Fruit fly (Drosophila melanogaster) whole organism, embryonic: Measurements from ENCODE around the gene mtTFB2.

ENCODE experiments used
- CG10565 ChIP-seq: fragments of 200-800 bp; sonication (Bioruptor generic); optimal IDR thresholded peaks from 3 replicates; lab custom pipeline; 2016; ENCODE audit warnings: missing biosample characterization, mild to moderate bottlenecking, missing genetic modification characterization
- CG12071 ChIP-seq: fragments of 200-800 bp; sonication (Bioruptor generic); optimal IDR thresholded peaks from 3 replicates; lab custom pipeline; 2018; ENCODE audit warnings: missing biosample characterization, mild to moderate bottlenecking, missing genetic modification characterization
- CG12942 ChIP-seq: fragments of 200-800 bp; sonication (Bioruptor generic); optimal IDR thresholded peaks from 3 replicates; lab custom pipeline; 2016; ENCODE audit warnings: missing biosample characterization, missing genetic modification characterization
- CG14014 ChIP-seq: fragments of 200-800 bp; sonication (Bioruptor generic); IDR thresholded peaks from 2 replicates; pipeline ENCODE4 v1.3.6; 2022; ENCODE audit warnings: missing biosample characterization, missing genetic modification characterization
- CG15073 ChIP-seq: fragments of 200-800 bp; sonication (Bioruptor generic); optimal IDR thresholded peaks from 2 replicates; lab custom pipeline; 2016; ENCODE audit warnings: missing biosample characterization, missing genetic modification characterization
- CG1603 ChIP-seq: fragments of 200-800 bp; sonication (Bioruptor generic); optimal IDR thresholded peaks from 2 replicates; lab custom pipeline; 2019; ENCODE audit warnings: missing biosample characterization, mild to moderate bottlenecking, missing genetic modification characterization, moderate library complexity
- CG1647 ChIP-seq: fragments of 200-800 bp; sonication (Bioruptor generic); optimal IDR thresholded peaks from 3 replicates; lab custom pipeline; 2016; ENCODE audit warnings: missing biosample characterization, missing genetic modification characterization
- CG17328 ChIP-seq: fragments of 200-800 bp; sonication (Bioruptor generic); IDR thresholded peaks from 2 replicates; pipeline ENCODE4 v1.3.6; 2022; ENCODE audit warnings: missing biosample characterization, missing genetic modification characterization
- CG2678 ChIP-seq: fragments of 200-800 bp; sonication (Bioruptor generic); optimal IDR thresholded peaks from 3 replicates; lab custom pipeline; 2019; ENCODE audit warnings: missing biosample characterization, mild to moderate bottlenecking, missing genetic modification characterization, moderate library complexity
- CG4820 ChIP-seq: fragments of 200-800 bp; sonication (Bioruptor generic); optimal IDR thresholded peaks from 3 replicates; lab custom pipeline; 2016; ENCODE audit warnings: missing biosample characterization, missing genetic modification characterization
- CG5180 ChIP-seq: fragments of 200-800 bp; sonication (Bioruptor generic); optimal IDR thresholded peaks from 3 replicates; lab custom pipeline; 2017; ENCODE audit warnings: missing biosample characterization, missing genetic modification characterization, mild to moderate bottlenecking, moderate library complexity, missing genetic modification reagents
- CG5245 ChIP-seq: fragments of 200-800 bp; sonication (Bioruptor generic); optimal IDR thresholded peaks from 3 replicates; lab custom pipeline; 2016; ENCODE audit warnings: missing biosample characterization, missing genetic modification characterization
- CG8290 ChIP-seq, 3 experiments: fragments of 200-800 bp; sonication (Bioruptor generic); optimal IDR thresholded peaks; 2 replicates each; lab custom pipeline; 2016 to 2019; ENCODE audit warnings: missing biosample characterization in 3 of 3, missing genetic modification characterization in 3 of 3, mild to moderate bottlenecking in 2 of 3, moderate library complexity in 1 of 3
- CG8359 ChIP-seq: fragments of 200-800 bp; sonication (Bioruptor generic); optimal IDR thresholded peaks from 2 replicates; lab custom pipeline; 2017; ENCODE audit warnings: missing biosample characterization, mild to moderate bottlenecking, missing genetic modification characterization, borderline replicate concordance
- CG8765 ChIP-seq: fragments of 200-800 bp; sonication (Bioruptor generic); IDR thresholded peaks from 2 replicates; pipeline ENCODE4 v1.3.6; 2022; ENCODE audit warnings: missing biosample characterization, missing genetic modification characterization
- CkIIα-i1 ChIP-seq: fragments of 200-800 bp; sonication (Bioruptor generic); IDR thresholded peaks from 2 replicates; pipeline ENCODE4 v1.3.6; 2022; ENCODE audit warnings: missing biosample characterization, missing genetic modification characterization
- E2f2 ChIP-seq: fragments of 200-800 bp; sonication (Bioruptor generic); IDR thresholded peaks from 2 replicates; pipeline ENCODE4 v1.3.6; 2022; ENCODE audit warnings: missing biosample characterization, missing genetic modification characterization
- Ets65A ChIP-seq: fragments of 200-800 bp; sonication (Bioruptor generic); peaks from one replicate; lab custom pipeline; 2016; ENCODE audit warnings: missing biosample characterization, missing genetic modification characterization
- Fer2 ChIP-seq: fragments of 200-800 bp; sonication (Bioruptor generic); optimal IDR thresholded peaks from 2 replicates; lab custom pipeline; 2018; ENCODE audit warnings: missing biosample characterization, mild to moderate bottlenecking, missing genetic modification characterization, moderate library complexity
- Fer3 ChIP-seq: fragments of 200-800 bp; sonication (Bioruptor generic); optimal IDR thresholded peaks from 2 replicates; lab custom pipeline; 2018; ENCODE audit warnings: missing biosample characterization, mild to moderate bottlenecking, missing genetic modification characterization, moderate library complexity
- H15 ChIP-seq: fragments of 200-800 bp; sonication (Bioruptor generic); IDR thresholded peaks from 3 replicates; pipeline ENCODE4 v1.3.6; 2022; ENCODE audit warnings: missing biosample characterization, missing genetic modification characterization
- Hr51 ChIP-seq, 2 experiments: fragments of 200-800 bp; sonication (Bioruptor generic); optimal IDR thresholded peaks; 2 replicates in 1 of 2; 3 replicates in 1 of 2; lab custom pipeline; 2016 to 2018; ENCODE audit warnings: missing biosample characterization in 2 of 2, missing genetic modification characterization in 2 of 2, mild to moderate bottlenecking in 1 of 2, moderate library complexity in 1 of 2
- Med ChIP-seq: fragments of 200-800 bp; sonication (Bioruptor generic); peaks from one replicate; lab custom pipeline; 2016; ENCODE audit warnings: missing biosample characterization, missing genetic modification characterization, mild to moderate bottlenecking, inconsistent platforms, moderate library complexity
- Ptx1 ChIP-seq: fragments of 200-800 bp; sonication (Bioruptor generic); IDR thresholded peaks from 2 replicates; pipeline ENCODE4 v1.3.6; 2022; ENCODE audit warnings: missing biosample characterization, missing genetic modification characterization
- Stat92E ChIP-seq, 3 experiments: fragments of >200 bp in 2 of 3; fragments of 200-800 bp in 1 of 3; sonication (Bioruptor generic) in 1 of 3; optimal IDR thresholded peaks; 2 replicates each; lab custom pipeline; 2017 to 2019; ENCODE audit warnings: missing biosample characterization in 3 of 3, missing genetic modification characterization in 3 of 3, mild to moderate bottlenecking in 1 of 3, moderate library complexity in 1 of 3
- Trl ChIP-seq, 3 experiments: fragments of >200 bp in 2 of 3; fragments of 200-800 bp in 1 of 3; sonication (Bioruptor generic) in 1 of 3; optimal IDR thresholded peaks; 2 replicates in 1 of 3; 3 replicates in 2 of 3; lab custom pipeline; 2016 to 2017; ENCODE audit warnings: missing biosample characterization in 1 of 3, missing genetic modification characterization in 1 of 3
- cg ChIP-seq: fragments of 200-800 bp; sonication (Bioruptor generic); optimal IDR thresholded peaks from 3 replicates; lab custom pipeline; 2019; ENCODE audit warnings: missing biosample characterization, mild to moderate bottlenecking, missing genetic modification characterization, moderate library complexity
- dati ChIP-seq: fragments of 200-800 bp; sonication (Bioruptor generic); IDR thresholded peaks from 2 replicates; pipeline ENCODE4 v1.3.6; 2022; ENCODE audit warnings: missing biosample characterization, missing genetic modification characterization
- dmrt11E ChIP-seq: fragments of 200-800 bp; sonication (Bioruptor generic); optimal IDR thresholded peaks from 3 replicates; lab custom pipeline; 2018; ENCODE audit warnings: missing biosample characterization, mild to moderate bottlenecking, missing genetic modification characterization, moderate library complexity
- dmrt99B ChIP-seq: fragments of 200-800 bp; sonication (Bioruptor generic); optimal IDR thresholded peaks from 2 replicates; lab custom pipeline; 2018; ENCODE audit warnings: missing biosample characterization, mild to moderate bottlenecking, missing genetic modification characterization, moderate library complexity
- esg ChIP-seq: fragments of 200-800 bp; sonication (Bioruptor generic); conservative IDR thresholded peaks from 2 replicates; pipeline ENCODE4 v1.3.6; 2022; ENCODE audit warnings: missing biosample characterization, missing genetic modification characterization
- exex ChIP-seq: fragments of 200-800 bp; sonication (Bioruptor generic); optimal IDR thresholded peaks from 4 replicates; lab custom pipeline; 2018; ENCODE audit warnings: missing biosample characterization, mild to moderate bottlenecking, missing genetic modification characterization, moderate library complexity
- gcm ChIP-seq: fragments of 200-800 bp; sonication (Bioruptor generic); optimal IDR thresholded peaks from 2 replicates; lab custom pipeline; 2019; ENCODE audit warnings: missing biosample characterization, mild to moderate bottlenecking, missing genetic modification characterization, moderate library complexity
- gsb ChIP-seq: fragments of 200-800 bp; sonication (Bioruptor generic); IDR thresholded peaks from 2 replicates; pipeline ENCODE4 v1.3.6; 2022; ENCODE audit warnings: missing biosample characterization, missing genetic modification characterization
- gt ChIP-seq: fragments of 200-800 bp; sonication (Bioruptor generic); IDR thresholded peaks from 2 replicates; pipeline ENCODE4 v1.3.6; 2022; ENCODE audit warnings: missing biosample characterization, missing genetic modification characterization
- hkb ChIP-seq, 2 experiments: fragments of 200-800 bp in 1 of 2; fragments of >200 bp in 1 of 2; sonication (Bioruptor generic) in 1 of 2; IDR thresholded peaks in 1 of 2; optimal IDR thresholded peaks in 1 of 2; 2 replicates each; pipeline versions ENCODE4 v1.3.6 to Lab custom; 2017 to 2022; ENCODE audit warnings: missing biosample characterization in 1 of 2, missing genetic modification characterization in 1 of 2
- insv ChIP-seq, 2 experiments: fragments of 200-800 bp; sonication (Bioruptor generic); optimal IDR thresholded peaks; 3 replicates each; lab custom pipeline; 2016 to 2018; ENCODE audit warnings: missing biosample characterization in 2 of 2, missing genetic modification characterization in 2 of 2
- inv ChIP-seq: fragments of 200-800 bp; sonication (Bioruptor generic); IDR thresholded peaks from 2 replicates; pipeline ENCODE4 v1.3.6; 2022; ENCODE audit warnings: missing biosample characterization, missing genetic modification characterization; ENCODE audit not compliant: partially characterized antibody
- jumu ChIP-seq: fragments of 200-800 bp; sonication (Bioruptor generic); optimal IDR thresholded peaks from 3 replicates; lab custom pipeline; 2016; ENCODE audit warnings: missing biosample characterization, missing genetic modification characterization
- kah ChIP-seq: fragments of 200-800 bp; sonication (Bioruptor generic); optimal IDR thresholded peaks from 2 replicates; lab custom pipeline; 2018; ENCODE audit warnings: missing biosample characterization, mild to moderate bottlenecking, missing genetic modification characterization
- kay ChIP-seq: fragments of 200-800 bp; sonication (Bioruptor generic); optimal IDR thresholded peaks from 2 replicates; lab custom pipeline; 2016; ENCODE audit warnings: missing biosample characterization, missing genetic modification characterization
- pros ChIP-seq: fragments of 200-800 bp; sonication (Bioruptor generic); optimal IDR thresholded peaks from 3 replicates; lab custom pipeline; 2019; ENCODE audit warnings: missing biosample characterization, mild to moderate bottlenecking, missing genetic modification characterization, moderate library complexity
- sob ChIP-seq: fragments of 200-800 bp; sonication (Bioruptor generic); IDR thresholded peaks from 2 replicates; pipeline ENCODE4 v1.3.6; 2022; ENCODE audit warnings: missing biosample characterization, missing genetic modification characterization
- tll ChIP-seq, 2 experiments: fragments of 200-800 bp in 1 of 2; fragments of >200 bp in 1 of 2; sonication (Bioruptor generic) in 1 of 2; optimal IDR thresholded peaks; 2 replicates each; lab custom pipeline; 2017 to 2019; ENCODE audit warnings: missing biosample characterization in 2 of 2, missing genetic modification characterization in 2 of 2, mild to moderate bottlenecking in 1 of 2, moderate library complexity in 1 of 2
- toy ChIP-seq: fragments of 200-800 bp; sonication (Bioruptor generic); IDR thresholded peaks from 2 replicates; pipeline ENCODE4 v1.3.6; 2022; ENCODE audit warnings: missing biosample characterization, missing genetic modification characterization
- zf30C ChIP-seq: fragments of 200-800 bp; sonication (Bioruptor generic); optimal IDR thresholded peaks from 3 replicates; lab custom pipeline; 2018; ENCODE audit warnings: missing biosample characterization, mild to moderate bottlenecking, missing genetic modification characterization
- zfh1 ChIP-seq: fragments of 200-800 bp; sonication (Bioruptor generic); IDR thresholded peaks from 3 replicates; pipeline ENCODE4 v1.3.6; 2022; ENCODE audit warnings: missing biosample characterization, missing genetic modification characterization

Gene mtTFB2

dm6 chr3R:10042664-10043372, 2.6 kb upstream of the mtTFB2 start, which contains the start of the genes Mical and CG3909 (continued):
- TF ChIP-seq CG8359 (GFP tag; lab: Kevin White, UChicago): peak; percentile 45
- peak; percentile 83 for TF ChIP-seq Med (GFP tag; lab: Kevin White, UChicago)
- peak; percentile 89 for TF ChIP-seq zfh1 (GFP tag; lab: Robert Waterston, UW)
- TF ChIP-seq CG2678 (tag; lab: Kevin White, UChicago): peak; percentile 92
- TF ChIP-seq zf30C (GFP tag; lab: Kevin White, UChicago): no peak
- peak; percentile 81 for TF ChIP-seq CG8290 (GFP tag; optimal IDR thresholded peaks at IDR 0.05; lab: Kevin White, UChicago)
- TF ChIP-seq CG8290 (tag; optimal IDR thresholded peaks at IDR 0.05; lab: Kevin White, UChicago): peak in 1 of 2 experiments; percentile 68
- TF ChIP-seq gcm (GFP tag; lab: Kevin White, UChicago): peak; percentile 75
- peak; percentile 32 for TF ChIP-seq CG5180 (GFP tag; lab: Kevin White, UChicago)
- TF ChIP-seq dmrt11E (tag; lab: Kevin White, UChicago): peak; percentile 85
- no peak for TF ChIP-seq CG12071 (GFP tag; lab: Kevin White, UChicago)
- TF ChIP-seq esg: peak; percentile 86
- peak; percentile 88 for TF ChIP-seq sob (GFP tag; lab: Robert Waterston, UW)
- TF ChIP-seq insv (GFP tag; optimal IDR thresholded peaks at IDR 0.05; lab: Kevin White, UChicago): peak in 1 of 2 experiments; percentile 46
- peak; percentile 75 for TF ChIP-seq kay
- no peak for TF ChIP-seq CkIIα-i1 (GFP tag; lab: Robert Waterston, UW)
- TF ChIP-seq Stat92E (GFP tag; optimal IDR thresholded peaks at IDR 0.05; lab: Kevin White, UChicago): peak in 1 of 3 experiments; percentile 40
- TF ChIP-seq CG1647 (GFP tag; lab: Kevin White, UChicago): no peak
- no peak for TF ChIP-seq CG10565 (GFP tag; lab: Kevin White, UChicago)
- peak; percentile 32 for TF ChIP-seq inv (GFP tag; lab: Robert Waterston, UW)
- peak; percentile 88 for TF ChIP-seq dmrt99B (tag; lab: Kevin White, UChicago)
- no peak for TF ChIP-seq kah (GFP tag; lab: Kevin White, UChicago)
- TF ChIP-seq hkb (optimal IDR thresholded peaks at IDR 0.05; lab: Kevin White, UChicago): no peak
- TF ChIP-seq hkb (GFP tag; IDR thresholded peaks at IDR 0.05; lab: Robert Waterston, UW): peak; percentile 82
- no peak for TF ChIP-seq pros (GFP tag; lab: Kevin White, UChicago)
- peak; percentile 83 for TF ChIP-seq Fer2
- peak; percentile 76 for TF ChIP-seq exex
- peak; percentile 44 for TF ChIP-seq CG5245
- no peak for TF ChIP-seq CG15073
- peak; percentile 27 for TF ChIP-seq jumu
- TF ChIP-seq tll (GFP tag; optimal IDR thresholded peaks at IDR 0.05; lab: Kevin White, UChicago): peak in 1 of 2 experiments; percentile 12
- TF ChIP-seq CG12942 (GFP tag; lab: Kevin White, UChicago): peak; percentile 85
- TF ChIP-seq CG4820 (GFP tag; lab: Kevin White, UChicago): peak; percentile 64
- peak; percentile 5 to 90 for TF ChIP-seq Hr51 (GFP tag; optimal IDR thresholded peaks at IDR 0.05; lab: Kevin White, UChicago)
- no peak for TF ChIP-seq Trl (optimal IDR thresholded peaks at IDR 0.05; lab: Kevin White, UChicago)
- TF ChIP-seq Trl (GFP tag; optimal IDR thresholded peaks at IDR 0.05; lab: Kevin White, UChicago): peak; percentile 58
- TF ChIP-seq dati (GFP tag; lab: Robert Waterston, UW): 0 out of 2 replicates have a peak, but pooled peaks have one; percentile 12
- TF ChIP-seq cg: peak; percentile 52
- peak; percentile 61 for TF ChIP-seq gt (GFP tag; lab: Robert Waterston, UW)
- peak; percentile 76 for TF ChIP-seq gsb
- TF ChIP-seq CG1603 (tag; lab: Kevin White, UChicago): peak; percentile 44
- peak; percentile 93 for TF ChIP-seq Ptx1 (GFP tag; lab: Robert Waterston, UW)
- TF ChIP-seq Fer3 (tag; lab: Kevin White, UChicago): peak; percentile 88
- TF ChIP-seq E2f2 (GFP tag; lab: Robert Waterston, UW): peak; percentile 70
- peak; percentile 77; the same call in 1 of the 2 replicates for TF ChIP-seq toy (GFP tag; lab: Robert Waterston, UW)
- peak; percentile 90 for TF ChIP-seq CG14014 (GFP tag; lab: Robert Waterston, UW)
- peak; percentile 75; the same call in 2 of the 3 replicates for TF ChIP-seq H15 (GFP tag; lab: Robert Waterston, UW)
- TF ChIP-seq Ets65A: peak; percentile 90
- TF ChIP-seq CG8765 (GFP tag; lab: Robert Waterston, UW): peak; percentile 65; the same call in 1 of the 2 replicates
- peak; percentile 86 for TF ChIP-seq CG17328 (GFP tag; lab: Robert Waterston, UW)
